Worm (Caenorhabditis elegans) whole organism, mixed stage, embryonic: ENCODE data around the gene faah-3.

Source experiments
- M03D4.4 ChIP-seq: sonication (generic microtip); optimal IDR thresholded peaks from 2 replicates; lab custom pipeline; 2017; ENCODE audit warnings: mild to moderate bottlenecking, missing genetic modification characterization, missing compliant biosample characterization
- bed-3 ChIP-seq: fragments of 200-800 bp; sonication (Bioruptor generic); optimal IDR thresholded peaks from 3 replicates; lab custom pipeline; 2018; ENCODE audit warnings: mild to moderate bottlenecking, missing genetic modification characterization, moderate library complexity, missing compliant biosample characterization
- ceh-39 ChIP-seq: fragments of 150-350 bp; optimal IDR thresholded peaks from 2 replicates; lab custom pipeline; 2014; ENCODE audit warnings: missing biosample characterization, missing genetic modification characterization
- ceh-43 ChIP-seq: fragments of 200-800 bp; sonication (Bioruptor generic); optimal IDR thresholded peaks from 2 replicates; lab custom pipeline; 2018; ENCODE audit warnings: mild to moderate bottlenecking, missing genetic modification characterization, moderate library complexity, missing compliant biosample characterization
- ceh-83 ChIP-seq: fragments of 200-800 bp; sonication (Bioruptor generic); optimal IDR thresholded peaks from 2 replicates; lab custom pipeline; 2018; ENCODE audit warnings: mild to moderate bottlenecking, missing genetic modification characterization, missing compliant biosample characterization
- ces-1 ChIP-seq: fragments of 150-350 bp; optimal IDR thresholded peaks from 2 replicates; lab custom pipeline; 2014; ENCODE audit warnings: missing biosample characterization, missing genetic modification reagents, missing genetic modification characterization
- cnd-1 ChIP-seq: fragments of 200-800 bp; sonication (Bioruptor generic); optimal IDR thresholded peaks from 2 replicates; lab custom pipeline; 2018; ENCODE audit warnings: mild to moderate bottlenecking, missing genetic modification characterization, missing compliant biosample characterization
- drap-1 ChIP-seq: fragments of 200-800 bp; sonication (Bioruptor generic); optimal IDR thresholded peaks from 3 replicates; lab custom pipeline; 2018; ENCODE audit warnings: mild to moderate bottlenecking, missing genetic modification characterization, missing compliant biosample characterization
- elt-1 ChIP-seq: sonication (generic microtip); optimal IDR thresholded peaks from 2 replicates; lab custom pipeline; 2017; ENCODE audit warnings: missing genetic modification characterization, mild to moderate bottlenecking, missing compliant biosample characterization, antibody characterized with exemption, moderate library complexity, borderline replicate concordance; ENCODE audit not compliant: insufficient read depth
- elt-3 ChIP-seq: fragments of 150-350 bp; optimal IDR thresholded peaks from 2 replicates; lab custom pipeline; 2014; ENCODE audit warnings: missing biosample characterization, missing genetic modification characterization
- flh-1 ChIP-seq: fragments of 200-800 bp; sonication (Bioruptor generic); optimal IDR thresholded peaks from 2 replicates; lab custom pipeline; 2018; ENCODE audit warnings: mild to moderate bottlenecking, missing genetic modification characterization, moderate library complexity, missing compliant biosample characterization
- ham-2 ChIP-seq: fragments of 200-800 bp; sonication (Bioruptor generic); optimal IDR thresholded peaks from 2 replicates; lab custom pipeline; 2018; ENCODE audit warnings: mild to moderate bottlenecking, missing genetic modification characterization, missing compliant biosample characterization
- hlh-1 ChIP-seq: fragments of 150-350 bp; optimal IDR thresholded peaks from 2 replicates; lab custom pipeline; 2014; ENCODE audit warnings: missing biosample characterization, missing genetic modification reagents, missing genetic modification characterization
- lin-13 ChIP-seq: fragments of 150-350 bp; optimal IDR thresholded peaks from 2 replicates; lab custom pipeline; 2014; ENCODE audit warnings: missing biosample characterization, missing genetic modification characterization
- lin-32 ChIP-seq: fragments of 200-800 bp; sonication (Bioruptor generic); optimal IDR thresholded peaks from 2 replicates; lab custom pipeline; 2018; ENCODE audit warnings: mild to moderate bottlenecking, missing genetic modification characterization, missing compliant biosample characterization
- lsy-2 ChIP-seq: fragments of 150-350 bp; optimal IDR thresholded peaks from 2 replicates; lab custom pipeline; 2014; ENCODE audit warnings: missing biosample characterization, missing genetic modification characterization
- mab-5 ChIP-seq: fragments of 150-350 bp; optimal IDR thresholded peaks from 2 replicates; lab custom pipeline; 2014; ENCODE audit warnings: missing biosample characterization, missing genetic modification characterization
- mep-1 ChIP-seq: fragments of 150-350 bp; optimal IDR thresholded peaks from 2 replicates; lab custom pipeline; 2017; ENCODE audit warnings: missing biosample characterization, missing genetic modification reagents, missing genetic modification characterization, inconsistent platforms
- mls-2 ChIP-seq: sonication (generic microtip); optimal IDR thresholded peaks from 2 replicates; lab custom pipeline; 2016; ENCODE audit warnings: mild to moderate bottlenecking, missing genetic modification characterization, moderate library complexity, missing compliant biosample characterization
- nhr-12 ChIP-seq: fragments of 150-350 bp; optimal IDR thresholded peaks from 2 replicates; lab custom pipeline; 2014; ENCODE audit warnings: missing biosample characterization, missing genetic modification characterization
- nhr-2 ChIP-seq: fragments of 150-350 bp; optimal IDR thresholded peaks from 2 replicates; lab custom pipeline; 2014; ENCODE audit warnings: missing biosample characterization, missing genetic modification characterization
- nhr-237 ChIP-seq: fragments of 150-350 bp; optimal IDR thresholded peaks from 2 replicates; lab custom pipeline; 2014; ENCODE audit warnings: missing biosample characterization, missing genetic modification characterization
- nhr-28 ChIP-seq: fragments of 150-350 bp; optimal IDR thresholded peaks from 2 replicates; lab custom pipeline; 2014; ENCODE audit warnings: missing biosample characterization, missing genetic modification characterization
- nhr-76 ChIP-seq: sonication (generic microtip); optimal IDR thresholded peaks from 2 replicates; lab custom pipeline; 2017; ENCODE audit warnings: missing biosample characterization, missing genetic modification characterization
- pha-4 ChIP-seq: fragments of 150-350 bp; optimal IDR thresholded peaks from 2 replicates; lab custom pipeline; 2018; ENCODE audit warnings: missing biosample characterization, missing genetic modification reagents, missing genetic modification characterization
- sptf-1 ChIP-seq: sonication (generic microtip); optimal IDR thresholded peaks from 2 replicates; lab custom pipeline; 2017; ENCODE audit warnings: mild to moderate bottlenecking, missing genetic modification characterization, moderate library complexity, missing compliant biosample characterization
- tbx-8 ChIP-seq: fragments of 200-800 bp; sonication (Bioruptor generic); optimal IDR thresholded peaks from 2 replicates; lab custom pipeline; 2018; ENCODE audit warnings: mild to moderate bottlenecking, missing genetic modification characterization, moderate library complexity, missing compliant biosample characterization
- unc-120 ChIP-seq: sonication (generic microtip); optimal IDR thresholded peaks from 2 replicates; lab custom pipeline; 2017; ENCODE audit warnings: missing genetic modification characterization, missing compliant biosample characterization; ENCODE audit not compliant: poor library complexity, severe bottlenecking
- unc-39 ChIP-seq: fragments of 150-350 bp; optimal IDR thresholded peaks from 2 replicates; lab custom pipeline; 2014; ENCODE audit warnings: missing biosample characterization, missing genetic modification characterization
- zip-8 ChIP-seq: fragments of 150-350 bp; optimal IDR thresholded peaks from 2 replicates; lab custom pipeline; 2014; ENCODE audit warnings: missing biosample characterization, missing genetic modification characterization
- ztf-11 ChIP-seq: fragments of 150-350 bp; optimal IDR thresholded peaks from 2 replicates; lab custom pipeline; 2014; ENCODE audit warnings: missing biosample characterization, missing genetic modification characterization

faah-3 gene

ce11 chrIV:976372-976771 lies 30.9 kb upstream of the faah-3 start:
- TF ChIP-seq mep-1 (no peak), flh-1 (no peak), nhr-28 (tag; lab: Kevin White, UChicago) (no peak), mls-2 (tag; lab: Kevin White, UChicago) (no peak), mab-5 (tag; lab: Kevin White, UChicago) (no peak), pha-4 (tag; lab: Kevin White, UChicago) (no peak), unc-120 (tag; lab: Kevin White, UChicago) (no peak), elt-3 (tag; lab: Kevin White, UChicago) (no peak), ceh-83 (GFP tag; lab: Kevin White, UChicago) (no peak), unc-39 (tag; lab: Kevin White, UChicago) (no peak)

- TF ChIP-seq flh-1 (no peak), lin-13 (tag; lab: Kevin White, UChicago) (no peak), elt-3 (tag; lab: Kevin White, UChicago) (no peak), tbx-8 (no peak), mab-5 (tag; lab: Kevin White, UChicago) (no peak), sptf-1 (tag; lab: Kevin White, UChicago) (peak; percentile 29)
These were observed 27.5 kb upstream of the faah-3 start for ce11 chrIV:972811-973428.

- TF ChIP-seq M03D4.4 (tag; lab: Kevin White, UChicago) (no peak), ceh-39 (tag; lab: Kevin White, UChicago) (no peak), nhr-28 (tag; lab: Kevin White, UChicago) (no peak), nhr-76 (no peak), pha-4 (tag; lab: Kevin White, UChicago) (no peak), nhr-237 (no peak), ceh-83 (GFP tag; lab: Kevin White, UChicago) (no peak), mab-5 (tag; lab: Kevin White, UChicago) (no peak), nhr-2 (tag; lab: Kevin White, UChicago) (no peak), flh-1 (no peak), ztf-11 (tag; lab: Kevin White, UChicago) (no peak), lin-32 (GFP tag; lab: Kevin White, UChicago) (no peak), hlh-1 (tag; lab: Kevin White, UChicago) (no peak), mls-2 (tag; lab: Kevin White, UChicago) (no peak), unc-39 (tag; lab: Kevin White, UChicago) (no peak), drap-1 (GFP tag; lab: Kevin White, UChicago) (no peak), unc-120 (tag; lab: Kevin White, UChicago) (no peak), cnd-1 (tag; lab: Kevin White, UChicago) (no peak), ham-2 (no peak)
These were observed 26.9 kb upstream of the faah-3 start for ce11 chrIV:972401-972800.

- TF ChIP-seq drap-1 (GFP tag; lab: Kevin White, UChicago) (no peak), nhr-12 (no peak), zip-8 (tag; lab: Kevin White, UChicago) (no peak), lin-32 (GFP tag; lab: Kevin White, UChicago) (no peak), ces-1 (GFP tag; lab: Kevin White, UChicago) (no peak), tbx-8 (no peak), mls-2 (tag; lab: Kevin White, UChicago) (no peak), mep-1 (no peak)
- TF ChIP-seq, all 35 proteins: peak for 0
These were observed 25.7 kb upstream of the faah-3 start for ce11 chrIV:971122-971521.

DNA sequence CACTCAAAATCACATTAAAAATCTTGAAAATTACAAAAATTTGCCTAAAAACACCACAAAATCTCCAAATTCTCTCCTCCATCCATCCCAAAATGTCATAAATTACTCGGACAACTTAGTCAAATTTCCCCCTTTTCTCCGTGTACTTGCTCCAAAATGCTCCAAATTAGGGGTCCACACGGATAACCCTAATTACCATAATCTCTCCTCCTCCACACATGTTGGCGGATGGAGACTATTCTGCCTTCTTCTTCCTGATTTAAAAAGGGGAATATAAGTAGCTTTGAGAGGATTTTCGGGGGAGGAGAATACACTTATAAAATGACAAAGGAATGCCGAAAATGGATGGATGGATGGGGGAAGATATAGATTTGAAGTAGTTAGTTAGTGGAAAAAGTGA lies 16.4 kb upstream of the faah-3 start:
- no peak for TF ChIP-seq nhr-12
- peak; percentile 87 for TF ChIP-seq ces-1 (GFP tag; lab: Kevin White, UChicago)
- no peak for TF ChIP-seq elt-1 (tag; lab: Kevin White, UChicago)

ce11 chrIV:960177-960576 lies 14.7 kb upstream of the faah-3 start:
- TF ChIP-seq nhr-28 (tag; lab: Kevin White, UChicago) (no peak), nhr-12 (no peak), ceh-43 (GFP tag; lab: Kevin White, UChicago) (no peak), ham-2 (no peak), pha-4 (tag; lab: Kevin White, UChicago) (no peak), elt-3 (tag; lab: Kevin White, UChicago) (no peak), ceh-83 (GFP tag; lab: Kevin White, UChicago) (no peak), nhr-237 (no peak), hlh-1 (tag; lab: Kevin White, UChicago) (no peak), elt-1 (tag; lab: Kevin White, UChicago) (no peak), unc-39 (tag; lab: Kevin White, UChicago) (no peak), cnd-1 (tag; lab: Kevin White, UChicago) (no peak), mep-1 (no peak), ztf-11 (tag; lab: Kevin White, UChicago) (no peak), lsy-2 (tag; lab: Kevin White, UChicago) (no peak), bed-3 (no peak), unc-120 (tag; lab: Kevin White, UChicago) (no peak)
